Worm (Caenorhabditis elegans): ENCODE data around the gene ZK287.4.
A peak's percentile ranks its signal among the peaks of the same experiment; 100 is the strongest.

The ZK287.4 gene

ce11 chrV:9730743-9731706, 45.6 kb upstream of the ZK287.4 start (continued):
- TF ChIP-seq snpc-1.1 (tag; optimal IDR thresholded peaks at IDR 0.05; ENCODE audit: insufficient read depth) (no peak), madf-6 (GFP tag; IDR thresholded peaks at IDR 0.05) (peak; percentile 19), nhr-80 (tag; optimal IDR thresholded peaks at IDR 0.05) (peak; percentile 97), dpff-1 (tag; optimal IDR thresholded peaks at IDR 0.05) (no peak), ztf-3 (GFP tag; optimal IDR thresholded peaks at IDR 0.05) (peak; percentile 65), attf-6 (GFP tag; IDR thresholded peaks at IDR 0.05) (no peak), B0035.1 (tag; optimal IDR thresholded peaks at IDR 0.05) (peak; percentile 78), F57A8.1 (GFP tag; optimal IDR thresholded peaks at IDR 0.05) (peak; percentile 21), xnd-1 (tag; optimal IDR thresholded peaks at IDR 0.05) (no peak), lag-1 (GFP tag; IDR thresholded peaks at IDR 0.05) (no peak), rec-8 (tag; optimal IDR thresholded peaks at IDR 0.05) (peak in 1 of 2 experiments; percentile 2), ama-1 (optimal IDR thresholded peaks at IDR 0.05) (peak; percentile 99), ama-1 (GFP tag; optimal IDR thresholded peaks at IDR 0.05) (peak in 1 of 2 experiments; percentile 43), F55B11.4 (tag; optimal IDR thresholded peaks at IDR 0.05; ENCODE audit: borderline replicate concordance, insufficient read depth) (no peak), B0336.3 (GFP tag; IDR thresholded peaks at IDR 0.05) (peak; percentile 95), hlh-26 (GFP tag; conservative IDR thresholded peaks at IDR 0.05) (no peak), tbx-9 (tag; optimal IDR thresholded peaks at IDR 0.05; ENCODE audit: borderline replicate concordance) (no peak), madf-8 (GFP tag; conservative IDR thresholded peaks at IDR 0.05) (no peak), lsl-1 (GFP tag; optimal IDR thresholded peaks at IDR 0.05) (no peak), egl-44 (GFP tag; IDR thresholded peaks at IDR 0.05) (peak; percentile 71; the same call in 1 of the 2 replicates), nfya-1 (tag; optimal IDR thresholded peaks at IDR 0.05; ENCODE audit: borderline replicate concordance, insufficient read depth) (no peak), mxl-1 (tag; optimal IDR thresholded peaks at IDR 0.05) (peak; percentile 36), tlf-1 (GFP tag; optimal IDR thresholded peaks at IDR 0.05) (peak; percentile 72), lir-1 (GFP tag; conservative IDR thresholded peaks at IDR 0.05) (peak; percentile 70), F10E7.11 (tag; optimal IDR thresholded peaks at IDR 0.05) (no peak), mes-4 (tag; optimal IDR thresholded peaks at IDR 0.05) (no peak), F49E8.2 (tag; optimal IDR thresholded peaks at IDR 0.05; ENCODE audit: insufficient read depth) (no peak), unc-62 (GFP tag; optimal IDR thresholded peaks at IDR 0.05) (peak; percentile 32), mcd-1 (GFP tag; IDR thresholded peaks at IDR 0.05) (peak; percentile 84), hrde-1 (tag; optimal IDR thresholded peaks at IDR 0.05; ENCODE audit: borderline replicate concordance) (no peak), aptf-2 (GFP tag; conservative IDR thresholded peaks at IDR 0.05) (no peak), lsy-27 (tag; optimal IDR thresholded peaks at IDR 0.05; ENCODE audit: borderline replicate concordance, insufficient read depth) (no peak), nfyb-1 (GFP tag; IDR thresholded peaks at IDR 0.05) (peak; percentile 95), madf-3 (GFP tag; IDR thresholded peaks at IDR 0.05) (no peak), ztf-26 (tag; optimal IDR thresholded peaks at IDR 0.05) (peak; percentile 90), repo-1 (tag; optimal IDR thresholded peaks at IDR 0.05) (peak; percentile 61), mel-28 (tag; optimal IDR thresholded peaks at IDR 0.05; ENCODE audit: borderline replicate concordance) (peak; percentile 14), dox-1 (GFP tag; IDR thresholded peaks at IDR 0.05) (peak; percentile 92), pbrm-1 (GFP tag; IDR thresholded peaks at IDR 0.05) (peak; percentile 58), chd-7 (tag; optimal IDR thresholded peaks at IDR 0.05) (peak; percentile 96), ztf-28 (GFP tag; IDR thresholded peaks at IDR 0.05) (0 out of 2 replicates have a peak, but pooled peaks have one; percentile 4), sptf-2 (GFP tag; optimal IDR thresholded peaks at IDR 0.05) (no peak), ceh-27 (GFP tag; optimal IDR thresholded peaks at IDR 0.05) (peak; percentile 95), nhr-27 (tag; optimal IDR thresholded peaks at IDR 0.05) (no peak), ztf-25 (GFP tag; IDR thresholded peaks at IDR 0.05) (0 out of 2 replicates have a peak, but pooled peaks have one; percentile 46)

Measured in whole organism, young adult.